Worm (Caenorhabditis elegans): ENCODE results near the gene ZK742.6.

The ZK742.6 gene

DNA sequence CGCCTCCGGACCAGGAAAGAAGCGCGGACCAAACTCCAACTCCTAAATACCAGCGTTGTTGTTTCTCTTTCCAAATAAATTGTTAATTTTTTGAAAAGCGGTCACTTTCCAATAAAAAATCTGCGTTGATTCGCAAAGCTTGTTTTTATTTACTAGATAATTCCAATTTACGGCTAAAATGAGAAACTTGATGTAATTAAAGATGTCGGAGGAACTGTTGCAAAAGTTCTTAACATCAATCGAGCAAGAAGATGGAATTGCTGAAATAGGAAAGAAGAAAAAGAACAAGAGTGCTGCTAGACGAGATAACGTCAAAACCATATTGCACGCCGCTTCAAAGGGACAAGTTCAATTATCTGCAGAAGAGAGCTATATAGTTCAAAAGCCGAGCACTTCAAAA, 37.6 kb downstream of the ZK742.6 start, which contains the start of gene C26F1.3:
Gene C26F1.3, plus strand, starts transcription at position 203 of the 400 bp plus-strand sequence.
- TF ChIP-seq ztf-23 (GFP tag; IDR thresholded peaks at IDR 0.05) (no peak), klf-2 (GFP tag; conservative IDR thresholded peaks at IDR 0.05) (no peak), tab-1 (GFP tag; IDR thresholded peaks at IDR 0.05) (no peak), cog-1 (tag; optimal IDR thresholded peaks at IDR 0.05) (no peak), ztf-29 (GFP tag; IDR thresholded peaks at IDR 0.05) (no peak), ref-1 (GFP tag; conservative IDR thresholded peaks at IDR 0.05) (no peak), T22C8.4 (GFP tag; IDR thresholded peaks at IDR 0.05) (no peak), flt-1 (GFP tag; IDR thresholded peaks at IDR 0.05) (no peak)

DNA sequence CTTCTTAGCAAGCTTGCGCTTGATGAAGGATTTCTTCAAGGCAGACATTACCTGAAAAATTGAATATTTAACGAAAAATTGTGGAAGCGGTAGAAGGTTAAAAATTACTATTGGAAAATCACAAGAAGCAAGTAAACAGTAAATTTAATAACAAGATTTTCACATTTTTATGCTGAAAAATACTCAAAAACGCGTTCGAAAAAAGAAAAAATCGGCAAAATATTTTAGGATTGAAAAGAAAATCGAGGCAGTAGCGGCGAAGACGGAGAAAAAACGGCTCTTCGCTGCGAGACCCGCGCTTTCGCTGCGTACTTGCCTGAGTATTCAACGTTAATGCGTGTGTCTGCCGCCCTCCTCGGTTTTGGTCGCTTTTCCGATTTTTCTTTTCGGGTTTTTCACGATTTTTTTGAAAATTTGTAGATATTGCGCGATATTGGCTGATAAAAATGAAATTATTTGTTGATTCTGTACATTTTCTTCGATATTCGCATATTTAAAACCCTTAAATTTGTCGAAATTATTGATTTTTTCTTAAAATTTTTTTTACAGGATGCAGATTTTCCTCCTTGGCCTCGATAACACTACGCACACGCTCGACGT, 38.6 kb downstream of the ZK742.6 start, which contains the start of the genes rpl-39 and rps-30:
Gene rpl-39, minus strand, starts transcription at position 51 of the 600 bp plus-strand sequence.
Gene rps-30, plus strand, starts transcription at position 550 of the 600 bp plus-strand sequence.
- peak; percentile 13 for TF ChIP-seq cog-1 (tag; optimal IDR thresholded peaks at IDR 0.05)
- peak; percentile 21; the same call in 1 of the 2 replicates for TF ChIP-seq T22C8.4 (GFP tag; IDR thresholded peaks at IDR 0.05)
- TF ChIP-seq ztf-29 (GFP tag; IDR thresholded peaks at IDR 0.05): no peak
- TF ChIP-seq ztf-23 (GFP tag; IDR thresholded peaks at IDR 0.05): peak; percentile 59; the same call in 1 of the 2 replicates

DNA sequence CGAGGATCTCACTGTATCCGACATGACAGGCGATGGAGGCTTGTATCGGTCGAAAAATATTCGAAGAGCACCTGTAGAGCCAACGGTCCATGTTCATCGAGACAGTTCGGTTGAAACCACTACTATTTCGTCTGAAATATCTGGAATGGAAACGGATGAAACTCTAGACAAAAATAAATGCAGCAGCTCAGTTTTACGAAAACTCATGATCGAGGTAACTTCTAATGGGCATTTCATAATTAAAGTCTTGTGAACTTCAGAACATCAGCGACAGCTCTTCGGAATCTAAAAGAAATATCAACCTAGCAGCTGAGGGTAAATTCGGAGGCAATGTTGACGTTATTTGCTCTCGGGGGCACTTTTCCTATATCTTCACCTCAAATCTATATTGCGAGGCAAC, 39.5 kb downstream of the ZK742.6 start:
- TF ChIP-seq T22C8.4 (GFP tag; IDR thresholded peaks at IDR 0.05) (no peak), ref-1 (GFP tag; conservative IDR thresholded peaks at IDR 0.05) (no peak)

DNA sequence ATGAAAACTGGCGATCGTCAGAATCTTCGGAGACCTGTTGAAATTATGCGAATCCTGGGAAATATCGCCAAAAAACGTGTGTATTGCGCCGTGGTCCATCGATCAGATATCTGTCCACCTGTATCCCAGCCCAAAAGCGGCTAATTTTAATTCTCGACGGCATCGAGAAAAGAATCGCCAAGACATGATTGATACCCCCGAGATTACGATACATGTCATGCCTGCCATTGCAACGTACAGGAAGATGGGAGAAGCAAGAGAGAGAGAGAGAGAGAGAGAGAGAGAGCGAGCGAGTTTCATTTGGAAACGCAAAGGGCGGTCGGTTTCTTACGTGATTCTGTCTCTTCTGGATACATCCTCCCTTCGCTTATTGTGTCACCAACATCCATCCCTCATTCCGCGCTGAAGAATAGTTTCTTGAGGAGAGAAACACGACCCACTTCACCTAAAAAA, 40.6 kb downstream of the ZK742.6 start, which contains the start of gene grl-10:
Gene grl-10, plus strand, starts transcription at position 403 of the 453 bp plus-strand sequence.
- TF ChIP-seq ztf-29 (GFP tag; IDR thresholded peaks at IDR 0.05): no peak
- TF ChIP-seq med-1 (GFP tag; optimal IDR thresholded peaks at IDR 0.05; ENCODE audit: insufficient read depth): no peak
- TF ChIP-seq ref-1 (GFP tag; conservative IDR thresholded peaks at IDR 0.05): no peak
- TF ChIP-seq ztf-23 (GFP tag; IDR thresholded peaks at IDR 0.05): no peak
- TF ChIP-seq T22C8.4 (GFP tag; IDR thresholded peaks at IDR 0.05): no peak
- TF ChIP-seq klf-2 (GFP tag; conservative IDR thresholded peaks at IDR 0.05): no peak
- no peak for TF ChIP-seq tab-1 (GFP tag; IDR thresholded peaks at IDR 0.05)
- no peak for TF ChIP-seq flt-1 (GFP tag; IDR thresholded peaks at IDR 0.05)

DNA sequence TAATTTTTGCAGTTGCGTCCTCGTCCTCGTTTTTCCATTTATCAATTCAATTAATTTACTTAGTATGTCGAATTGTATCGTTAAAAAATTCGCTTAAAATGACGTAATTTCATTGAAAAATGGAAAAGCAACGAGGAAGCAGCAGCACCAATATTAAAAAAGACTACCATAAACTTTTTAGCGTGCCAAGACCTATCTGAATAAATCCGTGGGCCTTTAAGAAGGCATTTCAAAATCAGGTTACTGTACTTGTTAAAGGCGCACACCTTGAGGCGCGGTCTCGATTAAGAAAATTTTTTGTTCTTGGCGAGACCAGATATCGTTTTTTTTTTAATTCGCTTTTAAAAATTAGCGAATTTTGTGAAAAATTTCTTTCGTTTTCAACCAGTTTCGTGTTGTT, 41.1 kb downstream of the ZK742.6 start:
- no peak for TF ChIP-seq T22C8.4 (GFP tag; IDR thresholded peaks at IDR 0.05)
- TF ChIP-seq ztf-23 (GFP tag; IDR thresholded peaks at IDR 0.05): no peak
- no peak for TF ChIP-seq flt-1 (GFP tag; IDR thresholded peaks at IDR 0.05)
- TF ChIP-seq klf-2 (GFP tag; conservative IDR thresholded peaks at IDR 0.05): no peak
- no peak for TF ChIP-seq cog-1 (tag; optimal IDR thresholded peaks at IDR 0.05)

DNA sequence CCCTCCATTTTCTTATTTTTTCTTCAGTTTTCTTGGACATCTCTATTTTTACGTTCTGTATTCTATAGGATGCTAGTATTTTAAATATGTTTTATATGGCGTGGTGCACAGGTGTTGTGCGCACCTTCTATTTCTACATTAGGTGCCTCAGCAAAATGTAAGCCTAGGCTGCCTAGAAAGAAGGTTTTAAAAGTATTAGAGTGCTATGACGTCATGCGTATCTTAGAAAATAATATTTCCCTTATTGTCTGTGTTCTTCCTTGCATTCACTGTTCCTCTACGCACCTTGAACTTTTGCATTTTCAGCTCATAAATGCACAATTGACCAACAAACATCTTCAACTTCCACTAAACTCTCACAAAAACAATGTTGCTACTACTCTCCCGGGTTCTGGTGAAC, 43.8 kb downstream of the ZK742.6 start, which contains the start of gene frpr-3:
Gene frpr-3, plus strand, starts transcription at position 301 of the 400 bp plus-strand sequence.
- no peak for TF ChIP-seq T22C8.4 (GFP tag; IDR thresholded peaks at IDR 0.05)
- no peak for TF ChIP-seq ztf-29 (GFP tag; IDR thresholded peaks at IDR 0.05)
- no peak for TF ChIP-seq flt-1 (GFP tag; IDR thresholded peaks at IDR 0.05)
- TF ChIP-seq klf-2 (GFP tag; conservative IDR thresholded peaks at IDR 0.05): no peak
- no peak for TF ChIP-seq med-1 (GFP tag; optimal IDR thresholded peaks at IDR 0.05; ENCODE audit: insufficient read depth)
- no peak for TF ChIP-seq tab-1 (GFP tag; IDR thresholded peaks at IDR 0.05)
- TF ChIP-seq cog-1 (tag; optimal IDR thresholded peaks at IDR 0.05): no peak
- no peak for TF ChIP-seq ref-1 (GFP tag; conservative IDR thresholded peaks at IDR 0.05)
- TF ChIP-seq ztf-23 (GFP tag; IDR thresholded peaks at IDR 0.05): no peak
